Worm (Caenorhabditis elegans): ENCODE results near the gene F53G2.12.

- TF ChIP-seq snpc-4 (tag; optimal IDR thresholded peaks at IDR 0.05) (no peak), egl-27 (tag; optimal IDR thresholded peaks at IDR 0.05) (no peak), T20F7.1 (GFP tag; optimal IDR thresholded peaks at IDR 0.05) (no peak), nhr-10 (tag; optimal IDR thresholded peaks at IDR 0.05) (no peak), unc-62 (GFP tag; optimal IDR thresholded peaks at IDR 0.05 in 1 of 2) (peak in 1 of 2 experiments; percentile 37), unc-62 (tag; optimal IDR thresholded peaks at IDR 0.05) (no peak), aha-1 (tag) (no peak), lsy-2 (tag; optimal IDR thresholded peaks at IDR 0.05) (no peak), nhr-237 (tag; optimal IDR thresholded peaks at IDR 0.05) (no peak), rbr-2 (tag; optimal IDR thresholded peaks at IDR 0.05) (no peak), ceh-82 (tag; optimal IDR thresholded peaks at IDR 0.05) (no peak)
These were observed 42.1 kb downstream of the F53G2.12 start for ce11 chrII:2436757-2437156.
